Fruit fly (Drosophila melanogaster) whole organism, wandering third instar larva: ENCODE data around the gene BBS8.

Experiments used
- Abd-B ChIP-seq: fragments of >200 bp; optimal IDR thresholded peaks from 2 replicates; lab custom pipeline; 2017; ENCODE audit warnings: missing biosample characterization, missing genetic modification characterization
- CG32264 ChIP-seq: fragments of 200-800 bp; sonication (Bioruptor generic); optimal IDR thresholded peaks from 2 replicates; lab custom pipeline; 2016; ENCODE audit warnings: missing biosample characterization, missing genetic modification characterization
- CG9705 ChIP-seq: fragments of 200-800 bp; sonication (Bioruptor generic); optimal IDR thresholded peaks from 2 replicates; lab custom pipeline; 2018; ENCODE audit warnings: missing biosample characterization, mild to moderate bottlenecking, missing genetic modification characterization
- CrebA ChIP-seq: fragments of 200-800 bp; sonication (Bioruptor generic); optimal IDR thresholded peaks from 2 replicates; lab custom pipeline; 2016; ENCODE audit warnings: missing biosample characterization, mild to moderate bottlenecking, missing genetic modification characterization, borderline replicate concordance
- Dfd ChIP-seq: fragments of >200 bp; optimal IDR thresholded peaks from 2 replicates; lab custom pipeline; 2017; ENCODE audit warnings: missing biosample characterization, missing genetic modification characterization
- Dif ChIP-seq: fragments of 200-275, 200-300 bp; sonication (Bioruptor generic); optimal IDR thresholded peaks from 2 replicates; lab custom pipeline; 2018; ENCODE audit warnings: missing biosample characterization, missing genetic modification characterization; ENCODE audit not compliant: partially characterized antibody
- GATAd ChIP-seq: sonication (Bioruptor generic); optimal IDR thresholded peaks from 2 replicates; lab custom pipeline; 2016; ENCODE audit warnings: missing biosample characterization, missing genetic modification characterization
- HLH106 ChIP-seq: fragments of 200-800 bp; optimal IDR thresholded peaks from 3 replicates; lab custom pipeline; 2019; ENCODE audit warnings: missing biosample characterization, mild to moderate bottlenecking, missing genetic modification characterization, moderate library complexity
- Hnf4 ChIP-seq: fragments of 200-800 bp; sonication (Bioruptor generic); optimal IDR thresholded peaks from 2 replicates; lab custom pipeline; 2016; ENCODE audit warnings: missing biosample characterization, mild to moderate bottlenecking, missing genetic modification characterization
- Hr83 ChIP-seq: fragments of 200-300 bp; sonication (Bioruptor generic); optimal IDR thresholded peaks from 2 replicates; lab custom pipeline; 2016; ENCODE audit warnings: missing biosample characterization, mild to moderate bottlenecking, missing genetic modification characterization, moderate library complexity; ENCODE audit not compliant: poor library complexity, severe bottlenecking
- Mio ChIP-seq: sonication (Bioruptor generic); optimal IDR thresholded peaks from 2 replicates; lab custom pipeline; 2016; ENCODE audit warnings: missing biosample characterization, missing genetic modification characterization
- N ChIP-seq: fragments of >200 bp; optimal IDR thresholded peaks from 2 replicates; lab custom pipeline; 2018; ENCODE audit warnings: missing biosample characterization, missing external identifiers, missing genetic modification characterization
- OdsH ChIP-seq: fragments of 200-800 bp; sonication (Bioruptor generic); optimal IDR thresholded peaks from 2 replicates; lab custom pipeline; 2016; ENCODE audit warnings: missing biosample characterization, mild to moderate bottlenecking, missing genetic modification characterization
- Rel ChIP-seq, 2 experiments: fragments of 200-800 bp; sonication (Bioruptor generic) in 1 of 2; optimal IDR thresholded peaks; 2 replicates in 1 of 2; 3 replicates in 1 of 2; lab custom pipeline; 2016 to 2019; ENCODE audit warnings: mild to moderate bottlenecking in 2 of 2, missing biosample characterization in 2 of 2, missing genetic modification characterization in 2 of 2, moderate library complexity in 1 of 2
- Sp1 ChIP-seq: fragments of 200-800 bp; sonication (Bioruptor generic); optimal IDR thresholded peaks from 3 replicates; lab custom pipeline; 2019; ENCODE audit warnings: missing biosample characterization, mild to moderate bottlenecking, missing genetic modification characterization, moderate library complexity
- br ChIP-seq: fragments of 200-800 bp; sonication (Bioruptor generic); optimal IDR thresholded peaks from 2 replicates; lab custom pipeline; 2016; ENCODE audit warnings: missing biosample characterization, missing genetic modification characterization
- brk ChIP-seq: fragments of 200-800 bp; sonication (Bioruptor generic); optimal IDR thresholded peaks from 2 replicates; lab custom pipeline; 2016; ENCODE audit warnings: missing biosample characterization, mild to moderate bottlenecking, missing genetic modification characterization
- dl ChIP-seq, 2 experiments: fragments of 175-275, 200-275 bp in 1 of 2; fragments of 200-275 bp in 1 of 2; sonication (Bioruptor generic); optimal IDR thresholded peaks; lab custom pipeline; 2018; ENCODE audit warnings: mild to moderate bottlenecking in 2 of 2, missing biosample characterization in 2 of 2, missing genetic modification characterization in 2 of 2, moderate library complexity in 2 of 2; ENCODE audit not compliant: partially characterized antibody in 2 of 2, insufficient read depth in 1 of 2
- dmrt93B ChIP-seq: fragments of 200-800 bp; sonication (Bioruptor generic); optimal IDR thresholded peaks from 2 replicates; lab custom pipeline; 2018; ENCODE audit warnings: missing biosample characterization, mild to moderate bottlenecking, missing genetic modification characterization
- dsf ChIP-seq: sonication (Bioruptor generic); optimal IDR thresholded peaks from 2 replicates; lab custom pipeline; 2016; ENCODE audit warnings: missing biosample characterization, missing genetic modification characterization, borderline replicate concordance
- ey ChIP-seq: fragments of 200-800 bp; sonication (Bioruptor generic); optimal IDR thresholded peaks from 2 replicates; lab custom pipeline; 2016; ENCODE audit warnings: missing biosample characterization, missing genetic modification characterization
- foxo ChIP-seq, 2 experiments: fragments of 200-800 bp; sonication (Bioruptor generic); optimal IDR thresholded peaks; 2 replicates in 1 of 2; 3 replicates in 1 of 2; lab custom pipeline; 2016 to 2017; ENCODE audit warnings: missing biosample characterization in 2 of 2, missing genetic modification characterization in 2 of 2
- fru ChIP-seq: fragments of 200-800 bp; sonication (Bioruptor generic); optimal IDR thresholded peaks from 3 replicates; lab custom pipeline; 2016; ENCODE audit warnings: missing biosample characterization, mild to moderate bottlenecking, missing genetic modification characterization
- h ChIP-seq: fragments of 200-800 bp; sonication (Bioruptor generic); optimal IDR thresholded peaks from 3 replicates; lab custom pipeline; 2016; ENCODE audit warnings: missing biosample characterization, mild to moderate bottlenecking, missing genetic modification characterization
- jim ChIP-seq: fragments of 175-275, 200-325 bp; sonication (Bioruptor generic); optimal IDR thresholded peaks from 2 replicates; lab custom pipeline; 2016; ENCODE audit warnings: missing biosample characterization, mild to moderate bottlenecking, missing genetic modification characterization
- lola ChIP-seq: fragments of >200 bp; optimal IDR thresholded peaks from 2 replicates; lab custom pipeline; 2017; ENCODE audit warnings: missing biosample characterization, missing genetic modification characterization
- psq ChIP-seq: fragments of 200-800 bp; sonication (Bioruptor generic); optimal IDR thresholded peaks from 3 replicates; lab custom pipeline; 2017; ENCODE audit warnings: missing biosample characterization, mild to moderate bottlenecking, missing genetic modification characterization, moderate library complexity
- rgr ChIP-seq: fragments of 200-800 bp; sonication (Bioruptor generic); optimal IDR thresholded peaks from 3 replicates; lab custom pipeline; 2016; ENCODE audit warnings: missing biosample characterization, mild to moderate bottlenecking, missing genetic modification characterization
- sage ChIP-seq: fragments of 200-800 bp; sonication (Bioruptor generic); optimal IDR thresholded peaks from 2 replicates; lab custom pipeline; 2016; ENCODE audit warnings: missing biosample characterization, mild to moderate bottlenecking, missing genetic modification characterization
- sv ChIP-seq: fragments of 200-800 bp; sonication (Bioruptor generic); optimal IDR thresholded peaks from 3 replicates; lab custom pipeline; 2016; ENCODE audit warnings: missing biosample characterization, missing genetic modification characterization
- tai ChIP-seq: sonication (Bioruptor generic); optimal IDR thresholded peaks from 2 replicates; lab custom pipeline; 2016; ENCODE audit warnings: missing biosample characterization, missing genetic modification characterization
- usp ChIP-seq: fragments of >200 bp; optimal IDR thresholded peaks from 2 replicates; lab custom pipeline; 2017; ENCODE audit warnings: missing biosample characterization, missing genetic modification characterization
- woc ChIP-seq: sonication (Bioruptor generic); optimal IDR thresholded peaks from 2 replicates; lab custom pipeline; 2016; ENCODE audit warnings: missing biosample characterization, mild to moderate bottlenecking, missing genetic modification characterization

Gene BBS8

DNA sequence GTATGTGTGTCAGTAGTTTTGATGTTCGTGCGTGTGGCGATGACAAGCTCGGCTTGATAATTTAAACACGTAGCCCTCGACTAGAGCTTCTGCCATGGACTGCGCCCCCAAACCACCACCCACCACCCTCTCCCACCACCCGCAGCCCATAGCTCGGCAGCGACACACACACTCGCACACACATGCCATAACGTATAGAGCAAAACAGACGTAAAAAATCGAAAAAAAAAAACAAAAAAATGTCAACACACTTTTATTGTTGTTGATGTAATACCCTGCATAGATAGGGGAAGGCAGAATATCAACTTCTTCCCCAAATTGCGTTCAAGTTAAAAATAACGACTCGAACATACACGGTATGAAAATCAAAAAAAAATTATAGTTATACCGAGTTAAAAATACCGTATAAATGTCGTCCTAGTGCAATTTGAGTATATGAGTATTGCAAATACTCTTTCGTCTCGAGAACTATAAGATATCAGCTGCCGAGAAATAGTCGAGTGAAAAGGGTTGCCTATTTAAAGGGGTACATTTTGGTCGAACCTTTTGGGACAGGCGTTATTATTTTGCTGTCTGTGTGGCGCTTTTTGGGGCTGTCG lies 47.8 kb downstream of the BBS8 start:
- no peak for TF ChIP-seq GATAd
- TF ChIP-seq brk (GFP tag; lab: Kevin White, UChicago), result peak; percentile 30
- TF ChIP-seq sv (GFP tag; lab: Kevin White, UChicago), result peak; percentile 71
- peak; percentile 38 for TF ChIP-seq rgr (GFP tag; lab: Kevin White, UChicago)
- no peak for TF ChIP-seq Mio (GFP tag; lab: Kevin White, UChicago)
- TF ChIP-seq CG32264 (GFP tag; lab: Kevin White, UChicago), result peak; percentile 29
- TF ChIP-seq OdsH (GFP tag; lab: Kevin White, UChicago), result peak; percentile 36
- TF ChIP-seq lola (GFP tag; lab: Kevin White, UChicago), result no peak
- peak; percentile 66 for TF ChIP-seq ey (GFP tag; lab: Kevin White, UChicago)
- TF ChIP-seq dsf (GFP tag; lab: Kevin White, UChicago), result no peak
- TF ChIP-seq tai (GFP tag; lab: Kevin White, UChicago), result peak; percentile 45
- peak; percentile 0 for TF ChIP-seq Hr83 (GFP tag; lab: Kevin White, UChicago)
- TF ChIP-seq usp, result no peak
- TF ChIP-seq foxo (GFP tag; optimal IDR thresholded peaks at IDR 0.05; lab: Kevin White, UChicago), result peak in 1 of 2 experiments; percentile 55
- peak; percentile 61 for TF ChIP-seq Hnf4 (GFP tag; lab: Kevin White, UChicago)
- TF ChIP-seq h (GFP tag; lab: Kevin White, UChicago), result peak; percentile 67
- peak; percentile 50 for TF ChIP-seq woc (GFP tag; lab: Kevin White, UChicago)
- peak; percentile 55 for TF ChIP-seq psq (GFP tag; lab: Kevin White, UChicago)
- TF ChIP-seq dmrt93B (GFP tag; lab: Kevin White, UChicago), result peak; percentile 4
- peak; percentile 65 for TF ChIP-seq fru (GFP tag; lab: Kevin White, UChicago)
- TF ChIP-seq CG9705, result no peak
- TF ChIP-seq br, result peak; percentile 79
- no peak for TF ChIP-seq Rel (GFP tag; optimal IDR thresholded peaks at IDR 0.05; lab: Kevin White, UChicago)
- no peak for TF ChIP-seq Rel (tag; optimal IDR thresholded peaks at IDR 0.05; lab: Kevin White, UChicago)

- TF ChIP-seq Dfd (GFP tag; lab: Kevin White, UChicago), result peak; percentile 61
- peak; percentile 40 for TF ChIP-seq Rel (GFP tag; optimal IDR thresholded peaks at IDR 0.05; lab: Kevin White, UChicago)
- no peak for TF ChIP-seq Rel (tag; optimal IDR thresholded peaks at IDR 0.05; lab: Kevin White, UChicago)
- TF ChIP-seq rgr (GFP tag; lab: Kevin White, UChicago), result peak; percentile 73
- TF ChIP-seq Mio (GFP tag; lab: Kevin White, UChicago), result no peak
- TF ChIP-seq CG32264 (GFP tag; lab: Kevin White, UChicago), result no peak
- TF ChIP-seq usp, result no peak
- TF ChIP-seq dl (GFP tag; optimal IDR thresholded peaks at IDR 0.05; lab: Kevin White, UChicago; ENCODE audit: insufficient read depth in 1 of 2, partially characterized antibody in 2 of 2), result no peak
- TF ChIP-seq sage (GFP tag; lab: Kevin White, UChicago), result peak; percentile 50
- TF ChIP-seq Hnf4 (GFP tag; lab: Kevin White, UChicago), result peak; percentile 11
- no peak for TF ChIP-seq N (GFP tag; lab: Kevin White, UChicago)
- no peak for TF ChIP-seq Dif (GFP tag; lab: Kevin White, UChicago)
- no peak for TF ChIP-seq woc (GFP tag; lab: Kevin White, UChicago)
- TF ChIP-seq foxo (GFP tag; optimal IDR thresholded peaks at IDR 0.05; lab: Kevin White, UChicago), result peak in 1 of 2 experiments; percentile 48
- no peak for TF ChIP-seq ey (GFP tag; lab: Kevin White, UChicago)
- no peak for TF ChIP-seq fru (GFP tag; lab: Kevin White, UChicago)
- TF ChIP-seq Sp1 (GFP tag; lab: Kevin White, UChicago), result peak; percentile 63
- no peak for TF ChIP-seq br
- peak; percentile 22 for TF ChIP-seq CrebA (GFP tag; lab: Kevin White, UChicago)
- peak; percentile 48 for TF ChIP-seq psq (GFP tag; lab: Kevin White, UChicago)
- TF ChIP-seq h (GFP tag; lab: Kevin White, UChicago), result peak; percentile 71
- TF ChIP-seq dmrt93B (GFP tag; lab: Kevin White, UChicago), result peak; percentile 15
- TF ChIP-seq OdsH (GFP tag; lab: Kevin White, UChicago), result peak; percentile 78
- peak; percentile 18 for TF ChIP-seq sv (GFP tag; lab: Kevin White, UChicago)
- peak; percentile 98 for TF ChIP-seq jim
- TF ChIP-seq Abd-B, result no peak
- peak; percentile 73 for TF ChIP-seq brk (GFP tag; lab: Kevin White, UChicago)
- TF ChIP-seq HLH106 (tag; lab: Kevin White, UChicago), result peak; percentile 74
Observed at dm6 chr2L:471021-471479, 48.4 kb downstream of the BBS8 start.
